Worm (Caenorhabditis elegans): ENCODE measurements around the gene tbcc-1.

tbcc-1 gene

ce11 chrIII:2787979-2788491, at the start of gene tbcc-1:
TSS of gene tbcc-1 (plus strand) at chrIII:2788441.
- TF ChIP-seq rnt-1 (tag; optimal IDR thresholded peaks at IDR 0.05) (no peak), tbx-7 (tag; optimal IDR thresholded peaks at IDR 0.05) (no peak), ceh-22 (tag; optimal IDR thresholded peaks at IDR 0.05) (no peak), sox-4 (tag; optimal IDR thresholded peaks at IDR 0.05) (no peak), ets-4 (tag; optimal IDR thresholded peaks at IDR 0.05) (no peak), ref-2 (tag; optimal IDR thresholded peaks at IDR 0.05) (no peak), hlh-15 (tag; optimal IDR thresholded peaks at IDR 0.05) (no peak), ztf-16 (tag; optimal IDR thresholded peaks at IDR 0.05) (no peak)

ce11 chrIII:2739469-2739868, 48.8 kb upstream of the tbcc-1 start, which contains the start of gene cest-25:
TSS of gene cest-25 (minus strand) at chrIII:2739531.
- no peak for TF ChIP-seq ceh-19 (GFP tag; optimal IDR thresholded peaks at IDR 0.05)
- TF ChIP-seq ceh-9 (tag; optimal IDR thresholded peaks at IDR 0.05), result no peak
- TF ChIP-seq elt-2 (tag; optimal IDR thresholded peaks at IDR 0.05), result peak; percentile 56
- TF ChIP-seq fkh-10 (GFP tag; optimal IDR thresholded peaks at IDR 0.05), result no peak

DNA sequence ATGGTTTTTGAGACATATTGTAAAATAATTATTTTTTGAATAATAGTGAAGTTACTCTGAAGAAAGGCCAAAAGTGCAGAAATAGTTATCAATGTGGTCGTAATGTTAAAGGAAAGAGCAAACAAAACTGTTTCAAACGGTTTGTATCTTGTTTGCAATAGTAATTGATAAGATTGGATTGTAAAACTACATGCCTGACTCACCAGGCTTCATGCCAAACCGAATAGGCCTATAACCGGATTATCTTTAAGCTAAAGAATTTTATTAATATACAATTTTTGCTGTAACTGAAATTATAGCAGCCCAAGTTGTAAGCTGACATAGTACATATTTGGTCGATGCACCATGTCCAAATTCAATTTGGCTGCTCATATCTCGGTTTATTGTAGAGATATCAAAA, 41.7 kb upstream of the tbcc-1 start, which contains the start of gene Y71H2AM.14:
Gene Y71H2AM.14 (minus strand): TSS at position 101 of the 400 bp plus-strand sequence.
- no peak for TF ChIP-seq ceh-6 (GFP tag; optimal IDR thresholded peaks at IDR 0.05)
- TF ChIP-seq che-1 (tag; optimal IDR thresholded peaks at IDR 0.05), result no peak
- TF ChIP-seq lin-11 (tag; optimal IDR thresholded peaks at IDR 0.05), result no peak
- no peak for TF ChIP-seq ref-2 (tag; optimal IDR thresholded peaks at IDR 0.05)
- no peak for TF ChIP-seq K09A11.1 (tag; optimal IDR thresholded peaks at IDR 0.05; ENCODE audit: insufficient read depth)
- TF ChIP-seq ceh-22 (tag; optimal IDR thresholded peaks at IDR 0.05), result no peak
- TF ChIP-seq hlh-6 (tag; optimal IDR thresholded peaks at IDR 0.05), result no peak
- no peak for TF ChIP-seq sdc-2 (tag; optimal IDR thresholded peaks at IDR 0.05)
- no peak for TF ChIP-seq C08G9.2 (tag; optimal IDR thresholded peaks at IDR 0.05)
- no peak for TF ChIP-seq unc-42 (tag; optimal IDR thresholded peaks at IDR 0.05)
- TF ChIP-seq ceh-2 (tag; optimal IDR thresholded peaks at IDR 0.05), result no peak
- no peak for TF ChIP-seq ets-4 (tag; optimal IDR thresholded peaks at IDR 0.05)
- no peak for TF ChIP-seq hlh-13 (GFP tag; optimal IDR thresholded peaks at IDR 0.05)
- no peak for TF ChIP-seq dve-1 (tag; optimal IDR thresholded peaks at IDR 0.05)
- TF ChIP-seq tbx-2 (tag; optimal IDR thresholded peaks at IDR 0.05), result no peak
- no peak for TF ChIP-seq unc-55 (GFP tag; optimal IDR thresholded peaks at IDR 0.05)
- no peak for TF ChIP-seq zip-5 (tag; optimal IDR thresholded peaks at IDR 0.05)
- no peak for TF ChIP-seq pax-1 (tag; optimal IDR thresholded peaks at IDR 0.05)
- no peak for TF ChIP-seq F13H6.1 (tag; optimal IDR thresholded peaks at IDR 0.05)

- no peak for TF ChIP-seq unc-42 (tag; optimal IDR thresholded peaks at IDR 0.05)
These were observed 32.0 kb upstream of the tbcc-1 start, which contains the start of gene gldi-9 for ce11 chrIII:2756260-2756659. TSS of gene gldi-9 (minus strand) at chrIII:2756360.

- peak; percentile 72 for TF ChIP-seq dve-1 (tag; optimal IDR thresholded peaks at IDR 0.05)
- no peak for TF ChIP-seq che-1 (tag; optimal IDR thresholded peaks at IDR 0.05)
These were observed 30.8 kb upstream of the tbcc-1 start for ce11 chrIII:2757478-2757877.

ce11 chrIII:2758092-2758491, 30.1 kb upstream of the tbcc-1 start:
- TF ChIP-seq pax-1 (tag; optimal IDR thresholded peaks at IDR 0.05), result no peak
- TF ChIP-seq Y22D7AL.16 (tag; optimal IDR thresholded peaks at IDR 0.05), result no peak
- no peak for TF ChIP-seq ttx-3 (tag; optimal IDR thresholded peaks at IDR 0.05)
- TF ChIP-seq unc-86 (tag; optimal IDR thresholded peaks at IDR 0.05), result no peak
- no peak for TF ChIP-seq odd-2 (tag; optimal IDR thresholded peaks at IDR 0.05)
- TF ChIP-seq pha-2 (tag; optimal IDR thresholded peaks at IDR 0.05), result no peak
- TF ChIP-seq K09A11.1 (tag; optimal IDR thresholded peaks at IDR 0.05; ENCODE audit: insufficient read depth), result no peak
- no peak for TF ChIP-seq C08G9.2 (tag; optimal IDR thresholded peaks at IDR 0.05)
- no peak for TF ChIP-seq ceh-34 (tag; optimal IDR thresholded peaks at IDR 0.05)
- TF ChIP-seq hlh-15 (tag; optimal IDR thresholded peaks at IDR 0.05), result no peak
- no peak for TF ChIP-seq pros-1 (tag; optimal IDR thresholded peaks at IDR 0.05)
- no peak for TF ChIP-seq pag-3 (tag; optimal IDR thresholded peaks at IDR 0.05; ENCODE audit: borderline replicate concordance)
- TF ChIP-seq fax-1 (tag; optimal IDR thresholded peaks at IDR 0.05), result no peak
- no peak for TF ChIP-seq fkh-6 (tag; optimal IDR thresholded peaks at IDR 0.05)
- TF ChIP-seq nhr-11 (tag; optimal IDR thresholded peaks at IDR 0.05), result no peak
- no peak for TF ChIP-seq eyg-1 (tag; optimal IDR thresholded peaks at IDR 0.05)
- no peak for TF ChIP-seq pqm-1 (tag; optimal IDR thresholded peaks at IDR 0.05)
- no peak for TF ChIP-seq ceh-18 (tag; optimal IDR thresholded peaks at IDR 0.05)
- TF ChIP-seq che-1 (tag; optimal IDR thresholded peaks at IDR 0.05), result no peak
